Worm (Caenorhabditis elegans) whole organism, young adult: ENCODE results near the gene smcl-1.

ENCODE experiments used
- C06A6.2 ChIP-seq: fragments of 200-800 bp; sonication (Bioruptor generic); conservative IDR thresholded peaks from 2 replicates; pipeline ENCODE4 v1.3.6; 2022; ENCODE audit warnings: missing genetic modification characterization, missing compliant biosample characterization
- F23B12.7 ChIP-seq: sonication (generic microtip); optimal IDR thresholded peaks from 2 replicates; lab custom pipeline; 2017; ENCODE audit warnings: missing genetic modification characterization, mild to moderate bottlenecking, missing compliant biosample characterization, antibody characterized with exemption, moderate library complexity; ENCODE audit not compliant: insufficient read depth
- F37B4.10 ChIP-seq: fragments of 200-800 bp; sonication (Bioruptor generic); IDR thresholded peaks from 2 replicates; pipeline ENCODE4 v1.3.6; 2022; ENCODE audit warnings: missing genetic modification characterization, missing compliant biosample characterization
- F55B11.4 ChIP-seq: sonication (generic microtip); optimal IDR thresholded peaks from 2 replicates; lab custom pipeline; 2016; ENCODE audit warnings: missing compliant biosample characterization, missing genetic modification characterization, borderline replicate concordance; ENCODE audit not compliant: insufficient read depth
- K11D2.4 ChIP-seq: fragments of 200-800 bp; sonication (Bioruptor generic); IDR thresholded peaks from 2 replicates; pipeline ENCODE4 v1.3.6; 2022; ENCODE audit warnings: missing genetic modification reagents, missing genetic modification characterization, missing compliant biosample characterization
- Y53F4B.3 ChIP-seq: fragments of 200-800 bp; sonication (Bioruptor generic); IDR thresholded peaks from 2 replicates; pipeline ENCODE4 v1.3.6; 2022; ENCODE audit warnings: missing genetic modification reagents, missing genetic modification characterization, missing compliant biosample characterization
- Y53G8AR.9 ChIP-seq: fragments of 200-800 bp; sonication (Bioruptor generic); conservative IDR thresholded peaks from 2 replicates; pipeline ENCODE4 v1.3.6; 2022; ENCODE audit warnings: missing genetic modification reagents, missing genetic modification characterization, missing compliant biosample characterization
- Y56A3A.18 ChIP-seq: fragments of 200-800 bp; sonication (Bioruptor generic); IDR thresholded peaks from 2 replicates; pipeline ENCODE4 v1.3.6; 2022; ENCODE audit warnings: missing genetic modification reagents, missing genetic modification characterization, missing compliant biosample characterization
- Y67H2A.10 ChIP-seq: fragments of 200-800 bp; sonication (Bioruptor generic); conservative IDR thresholded peaks from 2 replicates; pipeline ENCODE4 v1.3.6; 2022; ENCODE audit warnings: missing genetic modification reagents, missing genetic modification characterization, missing compliant biosample characterization
- Y95B8A.8 ChIP-seq: fragments of 200-800 bp; sonication (Bioruptor generic); IDR thresholded peaks from 2 replicates; pipeline ENCODE4 v1.3.6; 2022; ENCODE audit warnings: missing genetic modification reagents, missing genetic modification characterization, missing compliant biosample characterization
- ZK185.1 ChIP-seq: sonication (generic microtip); optimal IDR thresholded peaks from 2 replicates; lab custom pipeline; 2016; ENCODE audit warnings: mild to moderate bottlenecking, missing genetic modification characterization, missing compliant biosample characterization; ENCODE audit not compliant: poor library complexity, severe bottlenecking
- akir-1 ChIP-seq: fragments of 200-800 bp; sonication (Bioruptor generic); optimal IDR thresholded peaks from 2 replicates; lab custom pipeline; 2018; ENCODE audit warnings: mild to moderate bottlenecking, missing genetic modification characterization, moderate library complexity, missing compliant biosample characterization
- aptf-2 ChIP-seq: fragments of 200-800 bp; sonication (Bioruptor generic); conservative IDR thresholded peaks from 2 replicates; pipeline ENCODE4 v1.3.6; 2022; ENCODE audit warnings: missing genetic modification reagents, missing genetic modification characterization, missing compliant biosample characterization
- aptf-3 ChIP-seq: fragments of 200-800 bp; sonication (Bioruptor generic); IDR thresholded peaks from 2 replicates; pipeline ENCODE4 v1.3.6; 2022; ENCODE audit warnings: missing genetic modification characterization, missing compliant biosample characterization
- attf-6 ChIP-seq: fragments of 200-800 bp; sonication (Bioruptor generic); IDR thresholded peaks from 2 replicates; pipeline ENCODE4 v1.3.6; 2022; ENCODE audit warnings: missing genetic modification reagents, missing genetic modification characterization, missing compliant biosample characterization
- bed-2 ChIP-seq: fragments of 200-800 bp; sonication (Bioruptor generic); IDR thresholded peaks from 2 replicates; pipeline ENCODE4 v1.3.6; 2022; ENCODE audit warnings: missing genetic modification reagents, missing genetic modification characterization, missing compliant biosample characterization
- cebp-2 ChIP-seq: fragments of 200-800 bp; sonication (Bioruptor generic); IDR thresholded peaks from 2 replicates; pipeline ENCODE4 v1.3.6; 2022; ENCODE audit warnings: missing genetic modification characterization, missing compliant biosample characterization
- ceh-27 ChIP-seq: fragments of 200-800 bp; sonication (Bioruptor generic); optimal IDR thresholded peaks from 2 replicates; lab custom pipeline; 2018; ENCODE audit warnings: mild to moderate bottlenecking, missing genetic modification characterization, moderate library complexity, missing compliant biosample characterization
- ceh-40 ChIP-seq: fragments of 200-800 bp; sonication (Bioruptor generic); IDR thresholded peaks from 2 replicates; pipeline ENCODE4 v1.3.6; 2022; ENCODE audit warnings: missing genetic modification characterization, missing compliant biosample characterization
- ceh-79 ChIP-seq: sonication (generic microtip); optimal IDR thresholded peaks from 2 replicates; lab custom pipeline; 2017; ENCODE audit warnings: mild to moderate bottlenecking, missing genetic modification characterization, missing compliant biosample characterization
- chd-7 ChIP-seq: sonication (generic microtip); optimal IDR thresholded peaks from 2 replicates; lab custom pipeline; 2016; ENCODE audit warnings: mild to moderate bottlenecking, missing genetic modification characterization, moderate library complexity, missing compliant biosample characterization
- efl-1 ChIP-seq: fragments of 150-350 bp; optimal IDR thresholded peaks from 2 replicates; lab custom pipeline; 2014; ENCODE audit warnings: missing biosample characterization, missing genetic modification reagents, missing genetic modification characterization
- ekl-4 ChIP-seq: fragments of 200-800 bp; sonication (Bioruptor generic); IDR thresholded peaks from 2 replicates; pipeline ENCODE4 v1.3.6; 2022; ENCODE audit warnings: missing genetic modification reagents, missing genetic modification characterization, missing compliant biosample characterization
- fkh-3 ChIP-seq: sonication (generic microtip); optimal IDR thresholded peaks from 2 replicates; lab custom pipeline; 2016; ENCODE audit warnings: mild to moderate bottlenecking, missing genetic modification characterization, missing compliant biosample characterization
- mel-28 ChIP-seq: sonication (generic microtip); optimal IDR thresholded peaks from 2 replicates; lab custom pipeline; 2016; ENCODE audit warnings: borderline replicate concordance, mild to moderate bottlenecking, missing genetic modification characterization, missing compliant biosample characterization
- nfya-1 ChIP-seq: sonication (generic microtip); optimal IDR thresholded peaks from 2 replicates; lab custom pipeline; 2017; ENCODE audit warnings: antibody characterized with exemption, missing compliant biosample characterization, missing genetic modification characterization, borderline replicate concordance; ENCODE audit not compliant: insufficient read depth
- nfyb-1 ChIP-seq: fragments of 200-800 bp; sonication (Bioruptor generic); IDR thresholded peaks from 2 replicates; pipeline ENCODE4 v1.3.6; 2022; ENCODE audit warnings: missing genetic modification reagents, missing genetic modification characterization, missing compliant biosample characterization
- rcor-1 ChIP-seq: fragments of 200-800 bp; sonication (Bioruptor generic); IDR thresholded peaks from 2 replicates; pipeline ENCODE4 v1.3.6; 2022; ENCODE audit warnings: missing genetic modification reagents, missing genetic modification characterization, missing compliant biosample characterization
- sea-2 ChIP-seq: fragments of 200-800 bp; sonication (Bioruptor generic); IDR thresholded peaks from 2 replicates; pipeline ENCODE4 v1.3.6; 2022; ENCODE audit warnings: missing genetic modification characterization, missing compliant biosample characterization
- tbp1 ChIP-seq: fragments of 200-800 bp; sonication (Bioruptor generic); optimal IDR thresholded peaks from 2 replicates; lab custom pipeline; 2018; ENCODE audit warnings: mild to moderate bottlenecking, missing genetic modification characterization, missing compliant biosample characterization
- tbx-9 ChIP-seq: sonication (generic microtip); optimal IDR thresholded peaks from 2 replicates; lab custom pipeline; 2016; ENCODE audit warnings: borderline replicate concordance, missing genetic modification characterization, inconsistent platforms, missing compliant biosample characterization
- tlf-1 ChIP-seq: fragments of 200-800 bp; sonication (Bioruptor generic); optimal IDR thresholded peaks from 2 replicates; lab custom pipeline; 2018; ENCODE audit warnings: mild to moderate bottlenecking, missing genetic modification characterization, missing compliant biosample characterization
- zfh-2 ChIP-seq: fragments of 200-800 bp; sonication (Bioruptor generic); conservative IDR thresholded peaks from 2 replicates; pipeline ENCODE4 v1.3.6; 2022; ENCODE audit warnings: missing genetic modification reagents, missing genetic modification characterization, missing compliant biosample characterization
- ztf-18 ChIP-seq: sonication (generic microtip); optimal IDR thresholded peaks from 2 replicates; lab custom pipeline; 2016; ENCODE audit warnings: missing genotype, mild to moderate bottlenecking, missing genetic modification characterization, missing compliant biosample characterization

The smcl-1 gene

DNA sequence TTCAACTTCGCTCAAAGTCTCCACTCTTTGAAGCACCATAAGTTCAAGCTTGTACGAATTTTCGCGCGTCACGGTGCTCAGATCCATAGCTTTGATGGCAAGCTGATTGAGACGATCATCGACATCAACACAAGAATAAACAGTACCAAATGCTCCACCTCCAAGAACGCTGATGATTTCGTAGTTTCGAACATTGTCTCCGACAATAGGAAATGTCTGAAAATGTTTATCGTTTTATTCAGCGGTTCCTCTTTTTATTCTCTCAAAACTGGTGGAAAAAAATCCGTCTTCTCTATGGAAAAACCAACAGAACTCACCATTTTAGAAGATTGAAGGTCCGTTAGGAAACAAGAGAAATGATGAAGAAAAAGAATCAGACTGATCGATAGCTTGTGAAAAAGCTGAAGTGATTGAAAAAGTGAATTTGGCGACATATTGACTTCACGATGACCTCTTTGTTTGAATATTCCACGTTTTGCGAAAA lies 5.4 kb upstream of the smcl-1 start, which contains the start of gene C44C10.7:
Gene C44C10.7, minus strand, starts transcription at position 434 of the 484 bp plus-strand sequence.
- no peak for TF ChIP-seq Y56A3A.18 (GFP tag; lab: Robert Waterston, UW)
- no peak for TF ChIP-seq Y53F4B.3 (GFP tag; lab: Robert Waterston, UW)

DNA sequence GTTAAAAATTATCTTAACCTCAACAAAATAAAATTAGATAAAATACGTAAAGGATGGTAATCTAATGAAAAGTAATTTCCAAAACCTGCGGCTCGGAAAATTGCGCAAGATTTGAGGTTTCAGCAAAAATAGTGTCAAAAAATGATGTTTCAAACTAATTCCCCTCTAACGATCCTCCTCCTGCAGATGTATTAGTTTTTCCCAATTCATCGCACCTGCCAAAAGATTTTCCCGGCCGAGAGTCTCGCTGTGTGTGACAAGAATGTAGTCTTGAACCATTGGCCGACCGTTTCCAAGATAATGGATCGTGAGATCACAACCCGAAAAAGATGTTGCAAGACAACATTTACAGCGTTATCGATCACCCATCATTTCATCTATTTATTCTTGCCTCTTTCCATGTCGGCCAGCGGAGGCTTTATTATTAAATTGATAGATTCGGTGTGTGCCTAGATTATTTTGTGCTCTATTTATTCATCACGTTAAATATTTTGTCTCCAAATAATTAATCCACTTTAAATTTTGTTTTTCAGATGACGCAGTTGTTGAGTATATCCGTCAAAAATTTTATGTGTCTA lies 3.2 kb upstream of the smcl-1 start, which contains the start of the genes C44C10.10 and C44C10.5:
Gene C44C10.10, plus strand, starts transcription at position 301 of the 578 bp plus-strand sequence.
Gene C44C10.5, plus strand, starts transcription at position 528 of the 578 bp plus-strand sequence.
- no peak for TF ChIP-seq zfh-2
- no peak for TF ChIP-seq tbp1
- TF ChIP-seq cebp-2 (GFP tag; lab: Robert Waterston, UW): no peak
- no peak for TF ChIP-seq attf-6 (GFP tag; lab: Robert Waterston, UW)
- no peak for TF ChIP-seq chd-7
- TF ChIP-seq ztf-18 (tag; lab: Kevin White, UChicago): no peak
- TF ChIP-seq F55B11.4 (tag; lab: Kevin White, UChicago): no peak
- no peak for TF ChIP-seq ceh-79
- no peak for TF ChIP-seq Y53G8AR.9 (GFP tag; lab: Robert Waterston, UW)
- TF ChIP-seq ZK185.1 (tag; lab: Kevin White, UChicago): no peak
- no peak for TF ChIP-seq ceh-40 (GFP tag; lab: Robert Waterston, UW)
- TF ChIP-seq F37B4.10 (GFP tag; lab: Robert Waterston, UW): no peak
- TF ChIP-seq tbx-9 (tag; lab: Kevin White, UChicago): no peak
- no peak for TF ChIP-seq sea-2 (GFP tag; lab: Robert Waterston, UW)
- TF ChIP-seq Y67H2A.10 (GFP tag; lab: Robert Waterston, UW): no peak
- TF ChIP-seq tlf-1 (GFP tag; lab: Kevin White, UChicago): no peak
- TF ChIP-seq K11D2.4 (GFP tag; lab: Robert Waterston, UW): no peak
- no peak for TF ChIP-seq Y53F4B.3 (GFP tag; lab: Robert Waterston, UW)

DNA sequence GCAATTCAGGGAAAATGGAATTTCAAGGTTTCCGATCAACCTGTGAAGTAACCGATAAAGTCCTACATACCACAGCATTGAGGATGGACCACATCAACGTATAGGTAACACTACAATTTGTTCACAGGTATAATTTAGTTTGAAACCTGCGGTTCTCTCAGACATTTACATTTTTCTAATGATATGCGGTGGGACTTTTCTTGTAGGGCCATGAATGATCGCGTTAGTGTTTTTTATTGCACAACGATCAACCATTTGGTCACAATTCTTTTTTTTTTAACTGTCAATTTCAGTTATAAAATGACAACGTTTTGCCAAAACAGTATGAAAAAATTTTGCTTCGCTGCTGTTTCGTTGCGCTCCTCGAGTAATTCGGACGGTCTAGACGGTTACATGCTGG lies 3.4 kb downstream of the smcl-1 start, which contains the start of gene C44C10.12:
Gene C44C10.12, plus strand, starts transcription at position 301 of the 400 bp plus-strand sequence.
- TF ChIP-seq ceh-27 (GFP tag; lab: Kevin White, UChicago): no peak
- no peak for TF ChIP-seq ekl-4 (GFP tag; lab: Robert Waterston, UW)
- no peak for TF ChIP-seq nfya-1 (tag; lab: Kevin White, UChicago)
- no peak for TF ChIP-seq nfyb-1
- no peak for TF ChIP-seq aptf-3
- TF ChIP-seq mel-28 (tag; lab: Kevin White, UChicago): no peak
- no peak for TF ChIP-seq C06A6.2
- no peak for TF ChIP-seq bed-2 (GFP tag; lab: Robert Waterston, UW)
- TF ChIP-seq Y95B8A.8 (GFP tag; lab: Robert Waterston, UW): no peak
- no peak for TF ChIP-seq rcor-1 (GFP tag; lab: Robert Waterston, UW)
- no peak for TF ChIP-seq K11D2.4 (GFP tag; lab: Robert Waterston, UW)
- no peak for TF ChIP-seq fkh-3 (tag; lab: Kevin White, UChicago)
- TF ChIP-seq efl-1 (GFP tag; lab: Kevin White, UChicago): no peak
- TF ChIP-seq aptf-2: no peak
- TF ChIP-seq tlf-1 (GFP tag; lab: Kevin White, UChicago): no peak
- no peak for TF ChIP-seq F23B12.7 (tag; lab: Kevin White, UChicago)

DNA sequence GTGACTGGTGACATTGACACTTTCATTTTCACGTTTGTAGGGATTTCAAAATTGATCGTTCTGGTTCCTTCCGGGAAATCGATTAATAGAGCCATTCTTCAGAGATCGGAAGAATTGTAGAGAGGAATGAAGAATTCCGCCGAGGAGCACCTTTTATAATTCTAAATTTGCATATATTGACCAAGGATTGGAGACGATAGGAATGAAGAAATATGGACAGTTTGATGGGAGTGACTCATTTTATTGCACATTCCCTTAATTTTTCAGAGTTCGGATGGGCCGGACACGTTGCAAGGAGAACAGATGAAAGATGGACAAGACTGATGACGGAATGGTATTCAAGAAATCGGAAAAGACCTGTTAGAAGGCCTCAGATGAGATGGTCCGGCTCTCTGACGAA lies 7.0 kb downstream of the smcl-1 start, which contains the start of gene C44C10.15:
Gene C44C10.15, minus strand, starts transcription at position 101 of the 400 bp plus-strand sequence.
- TF ChIP-seq akir-1: no peak
